Worm (Caenorhabditis elegans) whole organism, midembryonic: ENCODE data around the gene faah-6.

Experiments used
- T22C8.4 ChIP-seq: fragments of 200-800 bp; sonication (Bioruptor generic); IDR thresholded peaks from 2 replicates; pipeline ENCODE4 v1.3.6; 2022; ENCODE audit warnings: missing genetic modification characterization, missing compliant biosample characterization
- cog-1 ChIP-seq: sonication (generic microtip); optimal IDR thresholded peaks from 2 replicates; lab custom pipeline; 2016; ENCODE audit warnings: missing genetic modification characterization, missing compliant biosample characterization
- flt-1 ChIP-seq: fragments of 200-800 bp; sonication (Bioruptor generic); IDR thresholded peaks from 2 replicates; pipeline ENCODE4 v1.3.6; 2022; ENCODE audit warnings: missing genetic modification characterization, missing compliant biosample characterization
- klf-2 ChIP-seq: fragments of 200-800 bp; sonication (Bioruptor generic); conservative IDR thresholded peaks from 2 replicates; pipeline ENCODE4 v1.3.6; 2022; ENCODE audit warnings: missing genetic modification reagents, missing genetic modification characterization, missing compliant biosample characterization
- med-1 ChIP-seq: sonication (generic microtip); optimal IDR thresholded peaks from 2 replicates; lab custom pipeline; 2017; ENCODE audit warnings: missing genetic modification characterization, mild to moderate bottlenecking, missing compliant biosample characterization, antibody characterized with exemption, missing genetic modification reagents; ENCODE audit not compliant: insufficient read depth
- ref-1 ChIP-seq: fragments of 200-800 bp; sonication (Bioruptor generic); conservative IDR thresholded peaks from 2 replicates; pipeline ENCODE4 v1.3.6; 2022; ENCODE audit warnings: missing genetic modification reagents, missing genetic modification characterization, missing compliant biosample characterization
- tab-1 ChIP-seq: fragments of 200-800 bp; sonication (Bioruptor generic); IDR thresholded peaks from 2 replicates; pipeline ENCODE4 v1.3.6; 2022; ENCODE audit warnings: missing genetic modification characterization, missing compliant biosample characterization
- ztf-23 ChIP-seq: fragments of 200-800 bp; sonication (Bioruptor generic); IDR thresholded peaks from 2 replicates; pipeline ENCODE4 v1.3.6; 2022; ENCODE audit warnings: missing genetic modification reagents, missing genetic modification characterization, missing compliant biosample characterization
- ztf-29 ChIP-seq: fragments of 200-800 bp; sonication (Bioruptor generic); IDR thresholded peaks from 2 replicates; pipeline ENCODE4 v1.3.6; 2022; ENCODE audit warnings: missing genetic modification reagents, missing genetic modification characterization, missing compliant biosample characterization

Gene faah-6

ce11 chrIII:11627631-11628030 is 22.6 kb upstream of the faah-6 start:
- TF ChIP-seq ztf-29 (GFP tag; lab: Robert Waterston, UW) = no peak
- no peak for TF ChIP-seq T22C8.4
- TF ChIP-seq med-1 = no peak
- no peak for TF ChIP-seq ztf-23 (GFP tag; lab: Robert Waterston, UW)
- no peak for TF ChIP-seq tab-1
- no peak for TF ChIP-seq flt-1
- TF ChIP-seq ref-1 (GFP tag; lab: Robert Waterston, UW) = no peak
- TF ChIP-seq cog-1 (tag; lab: Kevin White, UChicago) = no peak
- no peak for TF ChIP-seq klf-2

- TF ChIP-seq ztf-23 (GFP tag; lab: Robert Waterston, UW) = no peak
- TF ChIP-seq klf-2 = no peak
- no peak for TF ChIP-seq ref-1 (GFP tag; lab: Robert Waterston, UW)
- no peak for TF ChIP-seq ztf-29 (GFP tag; lab: Robert Waterston, UW)
- TF ChIP-seq cog-1 (tag; lab: Kevin White, UChicago) = no peak
- TF ChIP-seq flt-1 = no peak
Observed at ce11 chrIII:11629354-11629753, 20.9 kb upstream of the faah-6 start, which contains the start of gene Y66A7A.7. TSS of gene Y66A7A.7 (minus strand) at chrIII:11629454.

- no peak for TF ChIP-seq ztf-29 (GFP tag; lab: Robert Waterston, UW)
- no peak for TF ChIP-seq med-1
- TF ChIP-seq flt-1 = no peak
- TF ChIP-seq ztf-23 (GFP tag; lab: Robert Waterston, UW) = no peak
- TF ChIP-seq T22C8.4 = no peak
- no peak for TF ChIP-seq tab-1
- TF ChIP-seq ref-1 (GFP tag; lab: Robert Waterston, UW) = no peak
- TF ChIP-seq cog-1 (tag; lab: Kevin White, UChicago) = no peak
- TF ChIP-seq klf-2 = no peak
Observed at ce11 chrIII:11631111-11631510, 19.1 kb upstream of the faah-6 start.

- TF ChIP-seq ztf-29 (GFP tag; lab: Robert Waterston, UW) (no peak), flt-1 (no peak), ztf-23 (GFP tag; lab: Robert Waterston, UW) (no peak), T22C8.4 (no peak), ref-1 (GFP tag; lab: Robert Waterston, UW) (no peak), cog-1 (tag; lab: Kevin White, UChicago) (no peak), klf-2 (no peak), med-1 (no peak), tab-1 (no peak)
Observed at ce11 chrIII:11632376-11632775, 17.9 kb upstream of the faah-6 start.

- TF ChIP-seq tab-1 (no peak), ztf-23 (GFP tag; lab: Robert Waterston, UW) (no peak), cog-1 (tag; lab: Kevin White, UChicago) (no peak), flt-1 (no peak), ref-1 (GFP tag; lab: Robert Waterston, UW) (no peak), T22C8.4 (no peak), ztf-29 (GFP tag; lab: Robert Waterston, UW) (no peak), med-1 (no peak), klf-2 (no peak)
Observed at ce11 chrIII:11633444-11633843, 16.8 kb upstream of the faah-6 start.

ce11 chrIII:11635000-11635399 is 15.3 kb upstream of the faah-6 start:
- TF ChIP-seq ztf-29 (GFP tag; lab: Robert Waterston, UW) = no peak
- no peak for TF ChIP-seq klf-2
- TF ChIP-seq ref-1 (GFP tag; lab: Robert Waterston, UW) = no peak
- TF ChIP-seq cog-1 (tag; lab: Kevin White, UChicago) = no peak
- no peak for TF ChIP-seq med-1
- no peak for TF ChIP-seq ztf-23 (GFP tag; lab: Robert Waterston, UW)
- TF ChIP-seq T22C8.4 = no peak
- no peak for TF ChIP-seq flt-1
- no peak for TF ChIP-seq tab-1

- no peak for TF ChIP-seq flt-1
- no peak for TF ChIP-seq ztf-23 (GFP tag; lab: Robert Waterston, UW)
- TF ChIP-seq med-1 = no peak
- TF ChIP-seq ref-1 (GFP tag; lab: Robert Waterston, UW) = no peak
- TF ChIP-seq T22C8.4 = no peak
- TF ChIP-seq cog-1 (tag; lab: Kevin White, UChicago) = no peak
- no peak for TF ChIP-seq klf-2
- TF ChIP-seq ztf-29 (GFP tag; lab: Robert Waterston, UW) = no peak
- no peak for TF ChIP-seq tab-1
Observed at ce11 chrIII:11636740-11637139, 13.5 kb upstream of the faah-6 start, which contains the start of gene tbx-33. TSS of gene tbx-33 (minus strand) at chrIII:11636840.

ce11 chrIII:11641347-11641746 is 8.9 kb upstream of the faah-6 start:
- TF ChIP-seq cog-1 (tag; lab: Kevin White, UChicago) (no peak), flt-1 (no peak), tab-1 (no peak), ztf-29 (GFP tag; lab: Robert Waterston, UW) (no peak), ref-1 (GFP tag; lab: Robert Waterston, UW) (no peak), T22C8.4 (no peak), klf-2 (no peak)

ce11 chrIII:11651430-11651829 is 1.2 kb downstream of the faah-6 start:
- TF ChIP-seq cog-1 (tag; lab: Kevin White, UChicago) (no peak), med-1 (no peak), ztf-23 (GFP tag; lab: Robert Waterston, UW) (no peak), klf-2 (no peak), ref-1 (GFP tag; lab: Robert Waterston, UW) (no peak), ztf-29 (GFP tag; lab: Robert Waterston, UW) (no peak), tab-1 (no peak), flt-1 (no peak), T22C8.4 (no peak)

- TF ChIP-seq flt-1 = no peak
- no peak for TF ChIP-seq klf-2
Observed at ce11 chrIII:11656389-11656788, 6.1 kb downstream of the faah-6 start.

- TF ChIP-seq cog-1 (tag; lab: Kevin White, UChicago) (peak; percentile 2), tab-1 (no peak), ztf-23 (GFP tag; lab: Robert Waterston, UW) (no peak), flt-1 (no peak), ref-1 (GFP tag; lab: Robert Waterston, UW) (no peak), klf-2 (no peak)
Observed at ce11 chrIII:11657185-11657817, 7.0 kb downstream of the faah-6 start, which contains the start of gene crh-1. TSS of gene crh-1 (plus strand) at chrIII:11657767.
